Fruit fly (Drosophila melanogaster) whole organism, prepupa: Measurements from ENCODE around the gene Cep97.

Experiments
- CG10631 ChIP-seq: fragments of 200-800 bp; sonication (Bioruptor generic); optimal IDR thresholded peaks from 2 replicates; lab custom pipeline; 2016; ENCODE audit warnings: missing biosample characterization, missing genetic modification characterization
- CG10669 ChIP-seq: fragments of 200-800 bp; sonication (Bioruptor generic); optimal IDR thresholded peaks from 3 replicates; lab custom pipeline; 2018; ENCODE audit warnings: missing biosample characterization, mild to moderate bottlenecking, missing genetic modification characterization, moderate library complexity
- CG11294 ChIP-seq: fragments of 200-800 bp; sonication (Bioruptor generic); IDR thresholded peaks from 2 replicates; pipeline ENCODE4 v1.3.6; 2022; ENCODE audit warnings: missing biosample characterization, missing genetic modification characterization
- CG15336 ChIP-seq: fragments of 200-800 bp; sonication (Bioruptor generic); IDR thresholded peaks from 2 replicates; pipeline ENCODE4 v1.3.6; 2022; ENCODE audit warnings: missing biosample characterization, missing genetic modification characterization
- CG1621 ChIP-seq: fragments of 200-800 bp; sonication (Bioruptor generic); optimal IDR thresholded peaks from 3 replicates; lab custom pipeline; 2018; ENCODE audit warnings: missing biosample characterization, mild to moderate bottlenecking, missing genetic modification characterization
- CG3032 ChIP-seq: fragments of 200-800 bp; optimal IDR thresholded peaks from 2 replicates; lab custom pipeline; 2019; ENCODE audit warnings: missing biosample characterization, mild to moderate bottlenecking, missing genetic modification characterization, moderate library complexity
- CG31627 ChIP-seq: fragments of 200-800 bp; sonication (Bioruptor generic); optimal IDR thresholded peaks from 3 replicates; lab custom pipeline; 2016; ENCODE audit warnings: missing biosample characterization, missing genetic modification characterization
- CG32006 ChIP-seq: fragments of 200-800 bp; sonication (Bioruptor generic); optimal IDR thresholded peaks from 3 replicates; lab custom pipeline; 2017; ENCODE audit warnings: missing biosample characterization, mild to moderate bottlenecking, missing genetic modification characterization
- CG34406 ChIP-seq: fragments of 200-800 bp; sonication (Bioruptor generic); optimal IDR thresholded peaks from 3 replicates; lab custom pipeline; 2016; ENCODE audit warnings: missing biosample characterization, missing genetic modification characterization
- CG3919 ChIP-seq: fragments of 200-800 bp; sonication (Bioruptor generic); optimal IDR thresholded peaks from 3 replicates; lab custom pipeline; 2016; ENCODE audit warnings: missing biosample characterization, missing genetic modification characterization
- CG4318 ChIP-seq: fragments of 200-800 bp; sonication (Bioruptor generic); optimal IDR thresholded peaks from 3 replicates; lab custom pipeline; 2017; ENCODE audit warnings: missing biosample characterization, mild to moderate bottlenecking, missing genetic modification characterization
- CG6163 ChIP-seq: fragments of 200-800 bp; sonication (Bioruptor generic); IDR thresholded peaks from 3 replicates; pipeline ENCODE4 v1.3.6; 2022; ENCODE audit warnings: missing biosample characterization, missing genetic modification characterization
- CG6276 ChIP-seq: fragments of 200-800 bp; sonication (Bioruptor generic); optimal IDR thresholded peaks from 2 replicates; lab custom pipeline; 2017; ENCODE audit warnings: missing biosample characterization, mild to moderate bottlenecking, missing genetic modification characterization
- CG6808 ChIP-seq: fragments of 200-800 bp; sonication (Bioruptor generic); optimal IDR thresholded peaks from 3 replicates; lab custom pipeline; 2017; ENCODE audit warnings: missing biosample characterization, missing genetic modification characterization, mild to moderate bottlenecking, moderate library complexity, missing genetic modification reagents
- CG6854 ChIP-seq: fragments of 200-800 bp; sonication (Bioruptor generic); optimal IDR thresholded peaks from 2 replicates; lab custom pipeline; 2017; ENCODE audit warnings: missing biosample characterization, mild to moderate bottlenecking, missing genetic modification characterization
- CG8119 ChIP-seq: fragments of 200-800 bp; sonication (Bioruptor generic); IDR thresholded peaks from 3 replicates; pipeline ENCODE4 v1.3.6; 2022; ENCODE audit warnings: missing biosample characterization, missing genetic modification characterization
- CG8319 ChIP-seq: fragments of 200-800 bp; sonication (Bioruptor generic); optimal IDR thresholded peaks from 3 replicates; lab custom pipeline; 2016; ENCODE audit warnings: missing biosample characterization, missing genetic modification characterization
- CG8632 ChIP-seq: fragments of 200-800 bp; sonication (Bioruptor generic); optimal IDR thresholded peaks from 3 replicates; lab custom pipeline; 2016; ENCODE audit warnings: missing biosample characterization, missing genetic modification characterization
- Eip75B ChIP-seq: fragments of 200-800 bp; sonication (Bioruptor generic); optimal IDR thresholded peaks from 3 replicates; lab custom pipeline; 2016; ENCODE audit warnings: missing biosample characterization, missing genetic modification characterization
- Eip78C ChIP-seq: fragments of 200-800 bp; sonication (Bioruptor generic); peaks from one replicate; lab custom pipeline; 2016; ENCODE audit warnings: missing biosample characterization, missing genetic modification characterization
- Eip93F ChIP-seq: fragments of 200-800 bp; sonication (Bioruptor generic); optimal IDR thresholded peaks from 2 replicates; lab custom pipeline; 2016; ENCODE audit warnings: missing biosample characterization, mild to moderate bottlenecking, missing genetic modification characterization
- Ets96B ChIP-seq: fragments of 200-800 bp; optimal IDR thresholded peaks from 2 replicates; lab custom pipeline; 2019; ENCODE audit warnings: missing biosample characterization, mild to moderate bottlenecking, missing genetic modification characterization, moderate library complexity
- Gug ChIP-seq: fragments of 200-800 bp; sonication (Bioruptor generic); IDR thresholded peaks from 2 replicates; pipeline ENCODE4 v1.3.6; 2022; ENCODE audit warnings: missing biosample characterization, missing genetic modification characterization
- Hr39 ChIP-seq: fragments of 200-800 bp; sonication (Bioruptor generic); optimal IDR thresholded peaks from 2 replicates; lab custom pipeline; 2016; ENCODE audit warnings: missing biosample characterization, missing genetic modification characterization
- Hr4 ChIP-seq: fragments of 200-800 bp; sonication (Bioruptor generic); optimal IDR thresholded peaks from 3 replicates; lab custom pipeline; 2016; ENCODE audit warnings: missing biosample characterization, missing genetic modification characterization
- Lpt ChIP-seq: fragments of 200-800 bp; sonication (Bioruptor generic); optimal IDR thresholded peaks from 3 replicates; lab custom pipeline; 2016; ENCODE audit warnings: missing biosample characterization, missing genetic modification characterization
- Met ChIP-seq: fragments of 200-800 bp; sonication (Bioruptor generic); optimal IDR thresholded peaks from 3 replicates; lab custom pipeline; 2016; ENCODE audit warnings: missing biosample characterization, missing genetic modification characterization
- OdsH ChIP-seq: fragments of 200-800 bp; sonication (Bioruptor generic); optimal IDR thresholded peaks from 3 replicates; lab custom pipeline; 2016; ENCODE audit warnings: missing biosample characterization, missing genetic modification characterization
- Smox ChIP-seq: fragments of 200-800 bp; sonication (Bioruptor generic); optimal IDR thresholded peaks from 3 replicates; lab custom pipeline; 2016; ENCODE audit warnings: missing biosample characterization, missing genetic modification characterization
- Sox102F ChIP-seq: fragments of 200-800 bp; sonication (Bioruptor generic); optimal IDR thresholded peaks from 2 replicates; lab custom pipeline; 2016; ENCODE audit warnings: missing biosample characterization, mild to moderate bottlenecking, missing genetic modification characterization
- Sox14 ChIP-seq: fragments of 200-800 bp; sonication (Bioruptor generic); optimal IDR thresholded peaks from 3 replicates; lab custom pipeline; 2016; ENCODE audit warnings: missing biosample characterization, missing genetic modification characterization
- Sox15 ChIP-seq: fragments of 200-800 bp; sonication (Bioruptor generic); optimal IDR thresholded peaks from 3 replicates; lab custom pipeline; 2016; ENCODE audit warnings: missing biosample characterization, missing genetic modification characterization
- achi ChIP-seq: fragments of 200-800 bp; sonication (Bioruptor generic); optimal IDR thresholded peaks from 3 replicates; lab custom pipeline; 2016; ENCODE audit warnings: missing biosample characterization, missing genetic modification characterization
- acj6 ChIP-seq: fragments of 200-800 bp; sonication (Bioruptor generic); optimal IDR thresholded peaks from 3 replicates; lab custom pipeline; 2016; ENCODE audit warnings: missing biosample characterization, missing genetic modification characterization
- dsx ChIP-seq: fragments of 200-800 bp; optimal IDR thresholded peaks from 3 replicates; lab custom pipeline; 2019; ENCODE audit warnings: missing biosample characterization, mild to moderate bottlenecking, missing genetic modification characterization, moderate library complexity; ENCODE audit not compliant: poor library complexity, severe bottlenecking
- eg ChIP-seq: fragments of 200-800 bp; sonication (Bioruptor generic); IDR thresholded peaks from 3 replicates; pipeline ENCODE4 v1.3.6; 2022; ENCODE audit warnings: missing biosample characterization, missing genetic modification characterization
- esn ChIP-seq: fragments of 200-800 bp; sonication (Bioruptor generic); optimal IDR thresholded peaks from 2 replicates; lab custom pipeline; 2016; ENCODE audit warnings: missing biosample characterization, mild to moderate bottlenecking, missing genetic modification characterization, moderate library complexity
- fkh ChIP-seq: fragments of 200-800 bp; sonication (Bioruptor generic); optimal IDR thresholded peaks from 3 replicates; lab custom pipeline; 2017; ENCODE audit warnings: missing biosample characterization, mild to moderate bottlenecking, missing genetic modification characterization, moderate library complexity
- lz ChIP-seq: fragments of 200-800 bp; sonication (Bioruptor generic); optimal IDR thresholded peaks from 3 replicates; lab custom pipeline; 2016; ENCODE audit warnings: missing biosample characterization, missing genetic modification characterization
- net ChIP-seq: fragments of 200-800 bp; sonication (Bioruptor generic); optimal IDR thresholded peaks from 3 replicates; lab custom pipeline; 2016; ENCODE audit warnings: missing biosample characterization, missing genetic modification characterization
- pdm3 ChIP-seq: fragments of 200-800 bp; sonication (Bioruptor generic); optimal IDR thresholded peaks from 3 replicates; lab custom pipeline; 2016; ENCODE audit warnings: missing biosample characterization, missing genetic modification characterization
- salr ChIP-seq, 2 experiments: fragments of 200-800 bp; sonication (Bioruptor generic); optimal IDR thresholded peaks; 3 replicates each; lab custom pipeline; 2016 to 2018; ENCODE audit warnings: missing biosample characterization in 2 of 2, missing genetic modification characterization in 2 of 2, mild to moderate bottlenecking in 1 of 2
- ss ChIP-seq, 2 experiments: fragments of 200-800 bp; sonication (Bioruptor generic); optimal IDR thresholded peaks; 2 replicates in 1 of 2; 3 replicates in 1 of 2; lab custom pipeline; 2017 to 2018; ENCODE audit warnings: mild to moderate bottlenecking in 2 of 2, missing biosample characterization in 2 of 2, missing genetic modification characterization in 2 of 2, moderate library complexity in 1 of 2
- svp ChIP-seq: fragments of 200-800 bp; sonication (Bioruptor generic); peaks from one replicate; lab custom pipeline; 2016; ENCODE audit warnings: missing biosample characterization, missing genetic modification characterization
- topi ChIP-seq: fragments of 200-800 bp; sonication (Bioruptor generic); optimal IDR thresholded peaks from 3 replicates; lab custom pipeline; 2016; ENCODE audit warnings: missing biosample characterization, missing genetic modification characterization
- vri ChIP-seq: fragments of 200-800 bp; sonication (Bioruptor generic); optimal IDR thresholded peaks from 3 replicates; lab custom pipeline; 2016; ENCODE audit warnings: missing biosample characterization, mild to moderate bottlenecking, missing genetic modification characterization

Cep97 gene

dm6 chr2L:3877011-3877410 is 9.5 kb downstream of the Cep97 start:
- TF ChIP-seq CG10631 (no peak), Sox14 (GFP tag; lab: Kevin White, UChicago) (no peak), Ets96B (no peak), CG8632 (GFP tag; lab: Kevin White, UChicago) (no peak), CG8119 (GFP tag; lab: Robert Waterston, UW) (no peak), Eip75B (GFP tag; lab: Kevin White, UChicago) (no peak), Gug (no peak), Lpt (GFP tag; lab: Kevin White, UChicago) (no peak), Eip78C (GFP tag; lab: Kevin White, UChicago) (no peak), dsx (GFP tag; lab: Kevin White, UChicago) (no peak), Hr4 (GFP tag; lab: Kevin White, UChicago) (no peak), acj6 (GFP tag; lab: Kevin White, UChicago) (no peak), Smox (GFP tag; lab: Kevin White, UChicago) (no peak), CG8319 (GFP tag; lab: Kevin White, UChicago) (no peak), CG6854 (GFP tag; lab: Kevin White, UChicago) (no peak), Sox102F (GFP tag; lab: Kevin White, UChicago) (no peak), svp (no peak)

DNA sequence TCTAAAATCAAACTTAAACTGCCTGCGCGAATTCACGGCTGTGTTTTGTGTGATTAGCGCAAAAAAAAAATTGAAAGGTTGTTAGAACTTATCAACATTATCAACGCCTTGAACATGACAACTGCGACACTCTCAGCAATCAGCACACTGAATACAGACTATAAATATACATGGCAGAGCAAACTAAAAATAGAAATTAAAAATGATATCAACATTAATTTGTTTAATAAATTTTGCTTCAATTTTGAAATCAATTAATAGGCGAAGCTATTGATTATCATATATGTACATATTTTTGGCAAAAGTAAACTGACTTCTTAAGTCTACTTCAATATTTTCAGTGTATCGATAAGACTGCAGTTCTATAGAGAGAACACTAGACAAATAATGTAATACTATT is 12.6 kb downstream of the Cep97 start:
- peak; percentile 45 for TF ChIP-seq svp
- TF ChIP-seq Ets96B, result peak; percentile 37
- TF ChIP-seq Eip75B (GFP tag; lab: Kevin White, UChicago), result no peak
- TF ChIP-seq Eip78C (GFP tag; lab: Kevin White, UChicago), result peak; percentile 74
- TF ChIP-seq CG6163 (GFP tag; lab: Robert Waterston, UW), result peak; percentile 50; the same call in 2 of the 3 replicates
- TF ChIP-seq CG6808, result no peak
- peak; percentile 30 for TF ChIP-seq CG32006
- peak; percentile 37 for TF ChIP-seq fkh
- TF ChIP-seq CG15336, result 0 out of 2 replicates have a peak, but pooled peaks have one; percentile 10
- TF ChIP-seq vri (GFP tag; lab: Kevin White, UChicago), result peak; percentile 50
- TF ChIP-seq topi, result peak; percentile 23
- TF ChIP-seq CG3032 (tag; lab: Kevin White, UChicago), result no peak

DNA sequence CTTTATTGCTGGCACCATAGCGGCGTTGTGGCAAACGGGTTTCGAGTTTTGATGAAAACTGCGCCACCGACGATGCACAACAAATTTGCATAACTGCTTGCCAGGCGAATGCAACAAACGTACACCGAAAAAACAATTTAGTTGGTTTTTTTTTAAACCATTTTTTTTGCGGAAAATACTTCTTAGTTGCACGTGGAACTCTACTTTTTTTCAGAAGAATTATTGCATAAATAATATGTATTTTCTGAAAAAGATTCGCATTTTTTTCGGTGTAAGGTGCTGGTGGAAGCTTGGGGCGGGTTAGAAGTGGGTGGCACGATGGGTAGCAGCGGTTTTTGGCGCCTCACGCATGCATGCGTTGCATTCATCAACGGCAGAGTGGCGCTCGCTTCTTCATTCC is 13.7 kb downstream of the Cep97 start:
- no peak for TF ChIP-seq CG6854 (GFP tag; lab: Kevin White, UChicago)
- no peak for TF ChIP-seq Eip93F (GFP tag; lab: Kevin White, UChicago)
- TF ChIP-seq salr (GFP tag; optimal IDR thresholded peaks at IDR 0.05; lab: Kevin White, UChicago), result peak in 1 of 2 experiments; percentile 41
- TF ChIP-seq lz (GFP tag; lab: Kevin White, UChicago), result peak; percentile 29
- no peak for TF ChIP-seq ss (GFP tag; optimal IDR thresholded peaks at IDR 0.05; lab: Kevin White, UChicago)
- peak; percentile 52 for TF ChIP-seq acj6 (GFP tag; lab: Kevin White, UChicago)
- TF ChIP-seq esn (GFP tag; lab: Kevin White, UChicago), result peak; percentile 47
- peak; percentile 52 for TF ChIP-seq CG6276
- peak; percentile 25 for TF ChIP-seq vri (GFP tag; lab: Kevin White, UChicago)
- TF ChIP-seq CG4318 (GFP tag; lab: Kevin White, UChicago), result peak; percentile 44
- TF ChIP-seq Sox14 (GFP tag; lab: Kevin White, UChicago), result peak; percentile 48
- peak; percentile 6 for TF ChIP-seq CG10669 (GFP tag; lab: Kevin White, UChicago)
- TF ChIP-seq Sox102F (GFP tag; lab: Kevin White, UChicago), result peak; percentile 25
- peak; percentile 67 for TF ChIP-seq pdm3 (GFP tag; lab: Kevin White, UChicago)
- TF ChIP-seq net (GFP tag; lab: Kevin White, UChicago), result peak; percentile 35
- peak; percentile 71 for TF ChIP-seq OdsH (GFP tag; lab: Kevin White, UChicago)
- TF ChIP-seq CG34406 (GFP tag; lab: Kevin White, UChicago), result no peak
- TF ChIP-seq CG11294 (GFP tag; lab: Robert Waterston, UW), result peak; percentile 52; the same call in 1 of the 2 replicates
- no peak for TF ChIP-seq CG1621 (tag; lab: Kevin White, UChicago)
- no peak for TF ChIP-seq Eip75B (GFP tag; lab: Kevin White, UChicago)
- TF ChIP-seq achi (GFP tag; lab: Kevin White, UChicago), result peak; percentile 20
- TF ChIP-seq CG6163 (GFP tag; lab: Robert Waterston, UW), result peak; percentile 76
- TF ChIP-seq Sox15 (GFP tag; lab: Kevin White, UChicago), result no peak
- peak; percentile 62 for TF ChIP-seq CG10631
- TF ChIP-seq Met (GFP tag; lab: Kevin White, UChicago), result peak; percentile 12
- peak; percentile 83 for TF ChIP-seq CG32006
- no peak for TF ChIP-seq Ets96B
- peak; percentile 50 for TF ChIP-seq svp
- peak; percentile 36 for TF ChIP-seq Lpt (GFP tag; lab: Kevin White, UChicago)
- peak; percentile 64 for TF ChIP-seq Eip78C (GFP tag; lab: Kevin White, UChicago)
- peak; percentile 90 for TF ChIP-seq CG8119 (GFP tag; lab: Robert Waterston, UW)
- TF ChIP-seq CG3919, result peak; percentile 40
- TF ChIP-seq Hr39 (GFP tag; lab: Kevin White, UChicago), result peak; percentile 48
- TF ChIP-seq topi, result peak; percentile 11
- peak; percentile 15 for TF ChIP-seq CG31627 (GFP tag; lab: Kevin White, UChicago)
- TF ChIP-seq eg (GFP tag; lab: Robert Waterston, UW), result peak; percentile 77
- TF ChIP-seq Gug, result peak; percentile 62
